Worm (Caenorhabditis elegans) whole organism, L4 larva: ENCODE measurements around the gene F12F6.1.

Source experiments
- ama-1 ChIP-seq: fragments of 150-350 bp; optimal IDR thresholded peaks from 2 replicates; lab custom pipeline; 2014; ENCODE audit warnings: inconsistent platforms, mixed read lengths
- egl-43 ChIP-seq: fragments of 200-800 bp; sonication (Bioruptor generic); IDR thresholded peaks from 2 replicates; pipeline ENCODE4 v1.3.6; 2022; ENCODE audit warnings: missing genetic modification reagents, missing genetic modification characterization, missing compliant biosample characterization
- fos-1 ChIP-seq: fragments of 150-350 bp; optimal IDR thresholded peaks from 2 replicates; lab custom pipeline; 2014; ENCODE audit warnings: missing biosample characterization, missing genetic modification characterization
- mep-1 ChIP-seq: fragments of 150-350 bp; sonication (generic microtip); optimal IDR thresholded peaks from 3 replicates; lab custom pipeline; 2014; ENCODE audit warnings: missing biosample characterization, missing genetic modification characterization
- skn-1 ChIP-seq: fragments of 150-350 bp; optimal IDR thresholded peaks from 2 replicates; lab custom pipeline; 2014; ENCODE audit warnings: missing biosample characterization, missing genetic modification characterization
- unc-130 ChIP-seq: sonication (generic microtip); optimal IDR thresholded peaks from 2 replicates; lab custom pipeline; 2016; ENCODE audit warnings: missing genetic modification reagents, missing genetic modification characterization, missing compliant biosample characterization

ce11 chrIV:11631750-11632149 is 48.0 kb downstream of the F12F6.1 start, which contains the start of gene F58B3.4:
- no peak for TF ChIP-seq fos-1 (tag; lab: Kevin White, UChicago)
- TF ChIP-seq unc-130 (GFP tag; lab: Kevin White, UChicago), result no peak
- TF ChIP-seq mep-1 (tag; lab: Kevin White, UChicago), result no peak
- no peak for TF ChIP-seq egl-43 (GFP tag; lab: Robert Waterston, UW)
- no peak for TF ChIP-seq ama-1
- no peak for TF ChIP-seq skn-1
